Worm (Caenorhabditis elegans) whole organism, L1 larva: ENCODE results near the gene R07B1.7.

Source experiments
- ama-1 ChIP-seq: fragments of 150-350 bp; optimal IDR thresholded peaks from 2 replicates; lab custom pipeline; 2014
- ceh-63 ChIP-seq: fragments of 200-800 bp; sonication (Bioruptor generic); optimal IDR thresholded peaks from 2 replicates; lab custom pipeline; 2018; ENCODE audit warnings: mild to moderate bottlenecking, missing genetic modification characterization, missing compliant biosample characterization
- dsc-1 ChIP-seq: sonication (generic microtip); optimal IDR thresholded peaks from 2 replicates; lab custom pipeline; 2016; ENCODE audit warnings: mild to moderate bottlenecking, missing genetic modification characterization, missing compliant biosample characterization
- egl-27 ChIP-seq, 2 experiments: fragments of 150-350 bp in 1 of 2; sonication (generic microtip); optimal IDR thresholded peaks; 3 replicates each; lab custom pipeline; 2017 to 2018; ENCODE audit warnings: missing biosample characterization in 2 of 2, missing genetic modification characterization in 2 of 2, missing genetic modification reagents in 2 of 2
- fkh-10 ChIP-seq: sonication (generic microtip); optimal IDR thresholded peaks from 2 replicates; lab custom pipeline; 2017; ENCODE audit warnings: missing biosample characterization, missing genetic modification reagents, missing genetic modification characterization
- lir-3 ChIP-seq: sonication (generic microtip); optimal IDR thresholded peaks from 2 replicates; lab custom pipeline; 2016; ENCODE audit warnings: mild to moderate bottlenecking, missing genetic modification characterization, moderate library complexity, missing compliant biosample characterization; ENCODE audit not compliant: poor library complexity
- mdl-1 ChIP-seq, 2 experiments: fragments of 150-350 bp; optimal IDR thresholded peaks; 2 replicates each; lab custom pipeline; 2014 to 2017; ENCODE audit warnings: missing biosample characterization in 2 of 2, missing genetic modification characterization in 2 of 2, inconsistent platforms in 1 of 2
- mep-1 ChIP-seq: fragments of 150-350 bp; optimal IDR thresholded peaks from 2 replicates; lab custom pipeline; 2014; ENCODE audit warnings: missing biosample characterization, missing genetic modification characterization
- sptf-1 ChIP-seq: fragments of 150-350 bp; optimal IDR thresholded peaks from 2 replicates; lab custom pipeline; 2014; ENCODE audit warnings: missing biosample characterization, missing genetic modification characterization
- unc-62 ChIP-seq: fragments of 150-350 bp; optimal IDR thresholded peaks from 2 replicates; lab custom pipeline; 2014; ENCODE audit warnings: missing biosample characterization, missing genetic modification reagents, missing genetic modification characterization
- zag-1 ChIP-seq: fragments of 150-350 bp; optimal IDR thresholded peaks from 2 replicates; lab custom pipeline; 2014; ENCODE audit warnings: missing biosample characterization, missing genetic modification characterization

ce11 chrX:9850258-9850657 lies 18.7 kb upstream of the R07B1.7 start, which contains the start of gene lec-8:
- TF ChIP-seq mdl-1 (tag; optimal IDR thresholded peaks at IDR 0.05; lab: Kevin White, UChicago) (no peak), egl-27 (tag; optimal IDR thresholded peaks at IDR 0.05; lab: Kevin White, UChicago) (no peak), fkh-10 (no peak), unc-62 (GFP tag; lab: Kevin White, UChicago) (no peak), dsc-1 (tag; lab: Kevin White, UChicago) (no peak), ama-1 (lab: Kevin White, UChicago) (no peak), mep-1 (tag; lab: Kevin White, UChicago) (no peak), lir-3 (tag; lab: Kevin White, UChicago) (no peak), sptf-1 (tag; lab: Kevin White, UChicago) (no peak), zag-1 (tag; lab: Kevin White, UChicago) (no peak), ceh-63 (GFP tag; lab: Kevin White, UChicago) (no peak)
